Worm (Caenorhabditis elegans) whole organism, late embryonic: ENCODE results near the gene JC8.7.

ENCODE experiments used
- C38D4.7 ChIP-seq: fragments of 200-800 bp; sonication (Bioruptor generic); optimal IDR thresholded peaks from 2 replicates; lab custom pipeline; 2018; ENCODE audit warnings: mild to moderate bottlenecking, missing genetic modification characterization, moderate library complexity, missing compliant biosample characterization
- K09A11.1 ChIP-seq: sonication (generic microtip); optimal IDR thresholded peaks from 2 replicates; lab custom pipeline; 2017; ENCODE audit warnings: antibody characterized with exemption, mild to moderate bottlenecking, missing genetic modification characterization, missing compliant biosample characterization; ENCODE audit not compliant: insufficient read depth
- T23F11.4 ChIP-seq: fragments of 200-800 bp; sonication (Bioruptor generic); optimal IDR thresholded peaks from 2 replicates; lab custom pipeline; 2018; ENCODE audit warnings: mild to moderate bottlenecking, missing genetic modification characterization, missing compliant biosample characterization
- Y22D7AL.16 ChIP-seq: sonication (generic microtip); optimal IDR thresholded peaks from 2 replicates; lab custom pipeline; 2016; ENCODE audit warnings: missing genetic modification characterization, missing compliant biosample characterization
- ceh-18 ChIP-seq: sonication (generic microtip); optimal IDR thresholded peaks from 2 replicates; lab custom pipeline; 2016; ENCODE audit warnings: missing genetic modification characterization, missing compliant biosample characterization
- ceh-19 ChIP-seq: fragments of 200-800 bp; sonication (Bioruptor generic); optimal IDR thresholded peaks from 2 replicates; lab custom pipeline; 2018; ENCODE audit warnings: mild to moderate bottlenecking, missing genetic modification characterization, missing compliant biosample characterization
- ceh-2 ChIP-seq: sonication (generic microtip); optimal IDR thresholded peaks from 2 replicates; lab custom pipeline; 2016; ENCODE audit warnings: missing genotype, missing genetic modification characterization, missing compliant biosample characterization
- ceh-22 ChIP-seq: sonication (generic microtip); optimal IDR thresholded peaks from 2 replicates; lab custom pipeline; 2017; ENCODE audit warnings: missing biosample characterization, missing genetic modification characterization
- ceh-24 ChIP-seq: sonication (generic microtip); optimal IDR thresholded peaks from 2 replicates; lab custom pipeline; 2016; ENCODE audit warnings: mild to moderate bottlenecking, missing genetic modification characterization, missing compliant biosample characterization
- ceh-30 ChIP-seq: fragments of 150-350 bp; optimal IDR thresholded peaks from 2 replicates; lab custom pipeline; 2014; ENCODE audit warnings: missing biosample characterization, missing genetic modification characterization
- ceh-31 ChIP-seq: sonication (generic microtip); optimal IDR thresholded peaks from 2 replicates; lab custom pipeline; 2016; ENCODE audit warnings: missing genetic modification characterization, missing compliant biosample characterization
- ceh-45 ChIP-seq: fragments of 200-800 bp; sonication (Bioruptor generic); IDR thresholded peaks from 2 replicates; pipeline ENCODE4 v1.3.6; 2022; ENCODE audit warnings: missing genetic modification reagents, missing genetic modification characterization, missing compliant biosample characterization
- ceh-48 ChIP-seq: sonication (generic microtip); optimal IDR thresholded peaks from 2 replicates; lab custom pipeline; 2016; ENCODE audit warnings: missing genetic modification characterization, inconsistent platforms, missing compliant biosample characterization
- dmd-4 ChIP-seq: sonication (generic microtip); optimal IDR thresholded peaks from 2 replicates; lab custom pipeline; 2016; ENCODE audit warnings: borderline replicate concordance, missing genetic modification characterization, missing compliant biosample characterization
- dve-1 ChIP-seq: sonication (generic microtip); optimal IDR thresholded peaks from 2 replicates; lab custom pipeline; 2017; ENCODE audit warnings: antibody characterized with exemption, mild to moderate bottlenecking, missing genetic modification characterization, missing compliant biosample characterization
- elt-2 ChIP-seq: sonication (generic microtip); optimal IDR thresholded peaks from 2 replicates; lab custom pipeline; 2016; ENCODE audit warnings: missing genetic modification reagents, missing genetic modification characterization, missing compliant biosample characterization
- fax-1 ChIP-seq: sonication (generic microtip); optimal IDR thresholded peaks from 2 replicates; lab custom pipeline; 2016; ENCODE audit warnings: missing genotype, missing genetic modification characterization, missing compliant biosample characterization
- fkh-6 ChIP-seq: sonication (generic microtip); optimal IDR thresholded peaks from 2 replicates; lab custom pipeline; 2016; ENCODE audit warnings: missing genetic modification characterization, missing compliant biosample characterization
- gmeb-2 ChIP-seq: sonication (generic microtip); optimal IDR thresholded peaks from 2 replicates; lab custom pipeline; 2016; ENCODE audit warnings: missing genetic modification characterization, inconsistent platforms, missing compliant biosample characterization
- hlh-15 ChIP-seq: sonication (generic microtip); optimal IDR thresholded peaks from 2 replicates; lab custom pipeline; 2016; ENCODE audit warnings: missing genetic modification characterization, missing compliant biosample characterization
- hlh-30 ChIP-seq: sonication (generic microtip); optimal IDR thresholded peaks from 2 replicates; lab custom pipeline; 2017; ENCODE audit warnings: antibody characterized with exemption, missing genetic modification characterization, missing compliant biosample characterization; ENCODE audit not compliant: insufficient read depth
- mec-3 ChIP-seq: sonication (generic microtip); optimal IDR thresholded peaks from 2 replicates; lab custom pipeline; 2016; ENCODE audit warnings: borderline replicate concordance, missing genetic modification characterization, missing compliant biosample characterization
- nfya-1 ChIP-seq: sonication (generic microtip); optimal IDR thresholded peaks from 2 replicates; lab custom pipeline; 2017; ENCODE audit warnings: missing genetic modification characterization, mild to moderate bottlenecking, missing compliant biosample characterization, antibody characterized with exemption, moderate library complexity
- pag-3 ChIP-seq: sonication (generic microtip); optimal IDR thresholded peaks from 2 replicates; lab custom pipeline; 2016; ENCODE audit warnings: missing compliant biosample characterization, missing genetic modification characterization, borderline replicate concordance
- pha-4 ChIP-seq: fragments of 150-350 bp; optimal IDR thresholded peaks from 2 replicates; lab custom pipeline; 2018; ENCODE audit warnings: missing biosample characterization, missing genetic modification reagents, missing genetic modification characterization
- ref-2 ChIP-seq: sonication (generic microtip); optimal IDR thresholded peaks from 2 replicates; lab custom pipeline; 2016; ENCODE audit warnings: missing genetic modification characterization, missing compliant biosample characterization
- sox-4 ChIP-seq: sonication (generic microtip); optimal IDR thresholded peaks from 2 replicates; lab custom pipeline; 2017; ENCODE audit warnings: mild to moderate bottlenecking, missing genetic modification characterization, inconsistent platforms, missing compliant biosample characterization
- syd-9 ChIP-seq: sonication (generic microtip); optimal IDR thresholded peaks from 2 replicates; lab custom pipeline; 2016; ENCODE audit warnings: mild to moderate bottlenecking, missing genetic modification characterization, moderate library complexity, missing compliant biosample characterization
- unc-42 ChIP-seq: sonication (generic microtip); optimal IDR thresholded peaks from 2 replicates; lab custom pipeline; 2016; ENCODE audit warnings: missing genotype, missing genetic modification characterization, missing compliant biosample characterization
- ztf-16 ChIP-seq: sonication (generic microtip); optimal IDR thresholded peaks from 2 replicates; lab custom pipeline; 2017; ENCODE audit warnings: missing genetic modification characterization, missing compliant biosample characterization

JC8.7 gene

DNA sequence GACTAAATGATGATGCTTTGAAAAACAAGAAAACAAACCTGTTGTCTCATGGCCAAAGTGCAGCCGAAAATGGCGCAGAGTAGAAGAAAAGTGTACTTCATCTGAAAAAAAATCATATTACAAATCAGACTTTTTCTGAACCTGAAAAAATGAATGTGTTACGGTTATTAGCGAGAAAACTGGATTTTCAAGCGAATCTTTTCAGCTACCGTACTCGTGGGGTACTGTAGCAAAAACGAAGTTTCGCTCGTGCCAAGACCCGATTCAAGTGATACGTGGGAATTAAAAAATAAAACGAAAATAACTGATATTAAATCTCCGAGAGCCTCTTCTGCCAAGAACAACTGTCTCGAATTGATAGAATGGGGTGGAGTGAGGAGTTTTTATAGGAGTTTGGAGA lies 5.2 kb downstream of the JC8.7 start, which contains the start of gene ttr-51:
TSS of gene ttr-51 (minus strand) at position 101 of the 400 bp plus-strand sequence.
- no peak for TF ChIP-seq ceh-45 (GFP tag; lab: Robert Waterston, UW)
- TF ChIP-seq gmeb-2 = no peak
- no peak for TF ChIP-seq hlh-30
- TF ChIP-seq ceh-19 (GFP tag; lab: Kevin White, UChicago) = no peak
- no peak for TF ChIP-seq ceh-30 (tag; lab: Kevin White, UChicago)
- no peak for TF ChIP-seq hlh-15
- TF ChIP-seq, all 69 proteins: peak for 0

DNA sequence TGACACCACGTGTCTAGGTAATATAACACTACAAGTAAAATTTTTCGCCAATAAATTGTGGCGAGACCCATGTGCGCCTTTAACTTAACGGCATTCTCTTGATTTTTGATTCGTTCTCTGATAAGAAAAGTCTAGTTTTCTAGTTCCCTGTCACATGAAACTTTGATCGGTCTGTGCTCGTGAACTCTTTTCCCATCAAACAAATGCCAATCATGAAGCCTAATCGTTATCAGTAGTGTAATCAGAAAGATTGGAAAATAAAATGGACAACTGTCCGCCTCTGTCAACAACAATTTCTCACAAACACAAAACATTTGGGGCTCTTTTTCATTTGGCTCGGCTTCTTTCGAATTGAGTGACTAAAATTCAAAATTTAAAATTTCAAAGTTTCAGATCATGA lies 6.8 kb downstream of the JC8.7 start, which contains the start of gene ttr-45:
TSS of gene ttr-45 (plus strand) at position 385 of the 400 bp plus-strand sequence.
- TF ChIP-seq sox-4 (tag; lab: Kevin White, UChicago) (no peak), ztf-16 (tag; lab: Kevin White, UChicago) (no peak), elt-2 (tag; lab: Kevin White, UChicago) (peak; percentile 61)

DNA sequence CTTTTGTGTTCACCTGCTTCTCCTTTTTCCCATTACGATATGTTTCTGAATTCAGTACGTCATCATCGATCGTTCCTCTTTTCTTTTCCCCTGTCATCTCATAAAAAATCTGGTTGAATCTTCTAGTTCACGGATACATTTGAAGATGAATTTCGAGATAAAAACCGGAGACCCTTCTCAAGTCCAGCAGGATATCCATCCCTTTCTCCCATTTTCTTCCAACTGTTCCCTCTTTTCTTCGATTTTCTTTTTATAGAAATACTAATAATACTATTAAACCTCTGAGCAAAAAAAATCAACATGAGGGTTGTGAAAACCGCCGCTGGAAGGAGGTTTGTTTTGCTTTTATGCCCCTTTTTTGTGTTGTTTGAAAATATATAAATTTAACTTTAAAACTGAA lies 8.8 kb downstream of the JC8.7 start, which contains the start of gene bus-12:
TSS of gene bus-12 (plus strand) at position 301 of the 400 bp plus-strand sequence.
- no peak for TF ChIP-seq ceh-30 (tag; lab: Kevin White, UChicago)

DNA sequence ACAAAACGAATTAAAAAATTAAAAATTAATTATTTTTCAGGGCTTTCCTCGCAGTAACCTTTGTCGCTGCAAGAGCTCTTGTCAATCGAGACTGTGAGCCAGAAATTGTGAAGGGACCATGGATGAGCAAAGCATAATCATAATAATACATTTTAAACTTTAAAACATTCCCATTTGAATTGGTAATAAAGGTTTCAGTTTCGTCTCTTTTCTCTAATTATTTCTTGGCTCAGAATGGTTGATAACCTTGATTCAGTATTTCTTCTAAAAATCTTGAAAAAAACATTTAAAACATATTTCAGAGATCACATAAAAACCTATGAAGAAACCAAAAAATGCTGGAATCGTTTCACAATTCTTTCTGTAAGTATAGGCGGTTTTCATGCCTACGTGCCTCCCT lies 11.8 kb downstream of the JC8.7 start, which contains the start of gene JC8.16:
TSS of gene JC8.16 (plus strand) at position 301 of the 400 bp plus-strand sequence.
- TF ChIP-seq dve-1 (no peak), ceh-24 (tag; lab: Kevin White, UChicago) (no peak), dmd-4 (tag; lab: Kevin White, UChicago) (no peak), fkh-6 (tag; lab: Kevin White, UChicago) (no peak), nfya-1 (no peak), mec-3 (tag; lab: Kevin White, UChicago) (no peak), pha-4 (tag; lab: Kevin White, UChicago) (no peak), ceh-48 (tag; lab: Kevin White, UChicago) (no peak)

DNA sequence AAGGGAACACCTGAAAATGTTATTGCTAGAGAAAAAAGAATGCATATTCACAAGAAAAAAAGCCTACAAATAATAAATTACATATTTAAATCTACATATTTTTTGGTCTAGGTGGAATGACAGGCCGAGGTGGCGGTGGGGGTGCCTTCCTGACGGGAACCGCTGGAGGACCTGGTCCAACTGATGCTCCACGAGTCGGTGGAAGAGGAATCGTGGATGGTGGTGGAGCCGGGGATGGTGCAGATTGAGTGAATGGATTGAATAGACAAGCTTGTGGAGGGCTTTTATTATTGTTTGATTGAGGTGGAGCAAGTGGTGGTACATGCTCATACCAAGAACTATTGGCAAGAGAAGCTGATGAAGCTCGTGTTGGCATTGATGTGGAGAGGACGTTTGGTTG lies 14.7 kb downstream of the JC8.7 start:
- TF ChIP-seq C38D4.7 (GFP tag; lab: Kevin White, UChicago) (no peak), Y22D7AL.16 (tag; lab: Kevin White, UChicago) (no peak), K09A11.1 (tag; lab: Kevin White, UChicago) (no peak), pag-3 (tag; lab: Kevin White, UChicago) (no peak), T23F11.4 (GFP tag; lab: Kevin White, UChicago) (no peak), ceh-22 (tag; lab: Kevin White, UChicago) (no peak)

DNA sequence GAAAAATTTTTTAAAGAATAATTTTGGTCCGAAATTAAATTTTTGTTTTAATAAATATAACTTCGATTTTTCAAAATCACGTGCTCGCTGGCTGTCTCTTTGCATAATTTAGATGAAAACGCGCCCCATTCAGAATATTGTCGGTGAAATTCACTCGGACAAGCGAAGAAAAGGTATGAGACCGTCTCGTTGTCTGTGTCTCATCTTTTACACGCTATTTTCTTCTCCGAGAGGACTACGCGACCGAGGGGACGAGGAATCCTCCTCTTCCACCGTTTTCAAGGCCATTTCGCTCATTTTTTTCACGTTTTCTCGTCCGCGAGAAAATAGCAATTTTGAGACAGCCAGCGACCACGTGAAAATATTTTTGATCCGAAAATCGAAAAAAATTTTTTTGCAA lies 15.8 kb downstream of the JC8.7 start:
- peak; percentile 29 for TF ChIP-seq ceh-2

DNA sequence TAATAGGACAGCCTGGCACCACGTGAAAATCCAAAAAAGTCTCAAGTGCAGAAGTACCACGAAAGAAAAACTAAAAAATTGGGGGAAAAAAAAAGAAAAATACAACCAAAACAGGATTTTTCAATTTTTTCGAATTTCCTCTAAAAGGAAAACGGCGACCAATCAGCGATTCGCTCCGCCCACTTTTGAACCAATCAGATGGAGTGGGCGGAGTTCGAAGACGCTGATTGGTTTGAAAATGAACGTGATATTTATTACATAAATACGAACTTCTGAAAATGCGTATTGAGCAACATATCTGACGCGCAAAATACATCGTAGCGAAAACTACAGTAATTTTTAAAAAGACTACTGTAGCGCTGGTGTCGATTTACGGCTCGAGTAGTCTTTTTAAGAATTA lies 21.3 kb downstream of the JC8.7 start:
- TF ChIP-seq syd-9 (tag; lab: Kevin White, UChicago) (no peak), nfya-1 (peak; percentile 84)

DNA sequence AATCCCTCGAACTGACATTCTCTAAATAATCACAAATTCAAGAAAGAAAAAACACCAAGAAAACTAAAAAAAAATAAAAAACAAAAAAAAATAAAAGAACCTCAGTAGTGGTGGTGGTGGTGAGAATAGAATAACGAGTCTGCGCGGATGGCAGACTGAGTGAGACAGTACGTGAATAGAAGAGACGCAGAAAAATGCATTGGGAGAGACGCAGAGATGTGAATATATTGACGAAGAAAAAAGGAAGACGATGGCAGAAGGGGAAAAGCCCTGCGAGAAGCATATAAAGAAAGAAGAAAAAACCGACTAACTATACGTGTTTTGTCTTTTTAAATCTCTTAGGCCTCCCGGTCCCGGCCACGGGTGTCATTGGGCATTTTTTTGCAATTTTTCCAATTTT lies 25.4 kb downstream of the JC8.7 start, which contains the start of gene unc-26:
TSS of gene unc-26 (minus strand) at position 23 of the 400 bp plus-strand sequence.
- TF ChIP-seq ceh-18 (tag; lab: Kevin White, UChicago) (peak; percentile 12), ref-2 (tag; lab: Kevin White, UChicago) (no peak), ceh-31 (tag; lab: Kevin White, UChicago) (peak; percentile 22), fax-1 (peak; percentile 44), unc-42 (tag; lab: Kevin White, UChicago) (peak; percentile 36), dmd-4 (tag; lab: Kevin White, UChicago) (no peak), nfya-1 (peak; percentile 17)
